Worm (Caenorhabditis elegans): ENCODE results near the gene fbxc-51.

The fbxc-51 gene

ce11 chrII:868240-868864 is at the start of gene fbxc-51:
TSS of gene fbxc-51 (plus strand) at chrII:868814.
- TF ChIP-seq lsy-2 (tag; optimal IDR thresholded peaks at IDR 0.05) (no peak), nhr-84 (tag; optimal IDR thresholded peaks at IDR 0.05) (no peak), C34B4.2 (tag; optimal IDR thresholded peaks at IDR 0.05) (no peak), ama-1 (optimal IDR thresholded peaks at IDR 0.05) (no peak), hpl-2 (GFP tag; optimal IDR thresholded peaks at IDR 0.05) (no peak), fkh-8 (tag; optimal IDR thresholded peaks at IDR 0.05) (no peak), ceh-63 (GFP tag; optimal IDR thresholded peaks at IDR 0.05) (no peak), ceh-88 (GFP tag; IDR thresholded peaks at IDR 0.05) (no peak), lir-3 (tag; optimal IDR thresholded peaks at IDR 0.05; ENCODE audit: poor library complexity) (no peak), egl-27 (tag; optimal IDR thresholded peaks at IDR 0.05) (no peak), aly-2 (tag; optimal IDR thresholded peaks at IDR 0.05) (no peak), alr-1 (tag; optimal IDR thresholded peaks at IDR 0.05; ENCODE audit: borderline replicate concordance) (no peak), xbp-1 (tag; optimal IDR thresholded peaks at IDR 0.05) (no peak), nhr-76 (tag; optimal IDR thresholded peaks at IDR 0.05) (no peak), dsc-1 (tag; optimal IDR thresholded peaks at IDR 0.05) (no peak), nhr-90 (tag; optimal IDR thresholded peaks at IDR 0.05; ENCODE audit: poor library complexity) (no peak), F16B12.6 (tag; optimal IDR thresholded peaks at IDR 0.05) (no peak), nhr-77 (tag; optimal IDR thresholded peaks at IDR 0.05) (no peak)

DNA sequence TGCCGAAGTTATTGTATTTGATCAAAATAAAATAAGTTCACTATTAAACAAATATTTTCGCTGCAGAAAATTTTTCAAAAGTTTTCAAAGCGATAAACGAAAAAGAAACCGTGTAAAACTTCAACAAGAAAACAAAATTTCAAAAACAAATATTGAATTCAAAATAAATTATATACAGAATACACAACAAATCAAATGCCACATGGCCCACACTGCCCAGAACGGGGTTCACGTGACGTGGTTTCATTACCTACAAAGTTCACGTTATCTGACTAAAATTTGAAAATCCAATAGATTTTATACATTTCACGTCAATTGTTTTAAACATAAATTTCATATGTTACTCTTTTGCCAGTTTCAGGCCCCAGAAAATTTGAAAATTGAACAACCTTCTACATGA is 48.1 kb upstream of the fbxc-51 start, which contains the start of gene F46F5.7:
Gene F46F5.7, minus strand, starts transcription at position 101 of the 400 bp plus-strand sequence.
- no peak for TF ChIP-seq efl-1 (optimal IDR thresholded peaks at IDR 0.05)
- no peak for TF ChIP-seq efl-1 (GFP tag; optimal IDR thresholded peaks at IDR 0.05 in 1 of 2)
- no peak for TF ChIP-seq hlh-17 (GFP tag; optimal IDR thresholded peaks at IDR 0.05; ENCODE audit: borderline replicate concordance)
- no peak for TF ChIP-seq nhr-90 (tag; optimal IDR thresholded peaks at IDR 0.05; ENCODE audit: poor library complexity)
- no peak for TF ChIP-seq hpl-2 (GFP tag; optimal IDR thresholded peaks at IDR 0.05)
- TF ChIP-seq nhr-84 (tag; optimal IDR thresholded peaks at IDR 0.05) = no peak
- no peak for TF ChIP-seq alr-1 (tag; optimal IDR thresholded peaks at IDR 0.05; ENCODE audit: borderline replicate concordance)
- no peak for TF ChIP-seq nhr-28 (tag; optimal IDR thresholded peaks at IDR 0.05)
- no peak for TF ChIP-seq elt-2 (tag; optimal IDR thresholded peaks at IDR 0.05)
- no peak for TF ChIP-seq snu-23 (GFP tag; optimal IDR thresholded peaks at IDR 0.05)
- no peak for TF ChIP-seq efl-3 (GFP tag; optimal IDR thresholded peaks at IDR 0.05)
- no peak for TF ChIP-seq C16A3.4 (tag; optimal IDR thresholded peaks at IDR 0.05)
- TF ChIP-seq lin-13 (GFP tag; optimal IDR thresholded peaks at IDR 0.05) = no peak
- no peak for TF ChIP-seq egl-27 (tag; optimal IDR thresholded peaks at IDR 0.05)
- TF ChIP-seq aly-2 (tag; optimal IDR thresholded peaks at IDR 0.05) = no peak

DNA sequence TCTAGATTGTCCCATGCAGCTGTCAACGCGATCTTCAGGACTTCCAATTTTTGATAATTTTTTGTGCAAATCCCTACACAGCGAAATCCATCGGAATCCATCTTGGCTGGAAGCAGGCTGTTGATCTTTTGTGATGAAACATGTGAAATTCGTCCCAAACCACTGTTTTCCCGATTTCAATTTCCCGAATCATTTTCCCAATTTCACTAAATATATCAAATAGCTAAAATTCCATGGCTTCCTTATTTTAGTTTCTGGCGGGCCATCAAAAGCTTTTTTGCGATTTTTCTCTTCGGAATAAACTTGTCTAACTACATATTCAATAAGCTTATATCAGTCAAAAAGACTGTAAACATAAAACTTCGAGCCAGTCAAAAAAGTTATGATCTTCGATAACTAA is 47.1 kb upstream of the fbxc-51 start, which contains the start of gene F46F5.8:
Gene F46F5.8, minus strand, starts transcription at position 101 of the 400 bp plus-strand sequence.
- TF ChIP-seq lin-39 (tag; optimal IDR thresholded peaks at IDR 0.05) (no peak), nhr-84 (tag; optimal IDR thresholded peaks at IDR 0.05) (no peak), blmp-1 (tag; optimal IDR thresholded peaks at IDR 0.05) (no peak), unc-30 (tag; optimal IDR thresholded peaks at IDR 0.05) (no peak), swsn-7 (tag; optimal IDR thresholded peaks at IDR 0.05) (no peak), nhr-47 (tag; optimal IDR thresholded peaks at IDR 0.05) (no peak), nhr-90 (tag; optimal IDR thresholded peaks at IDR 0.05; ENCODE audit: poor library complexity) (no peak), lin-35 (GFP tag; optimal IDR thresholded peaks at IDR 0.05) (no peak), zag-1 (tag; optimal IDR thresholded peaks at IDR 0.05) (no peak), dpl-1 (GFP tag; optimal IDR thresholded peaks at IDR 0.05) (no peak), nhr-19 (GFP tag; conservative IDR thresholded peaks at IDR 0.05) (no peak), nhr-77 (tag; optimal IDR thresholded peaks at IDR 0.05) (no peak), ces-1 (GFP tag; optimal IDR thresholded peaks at IDR 0.05) (no peak), alr-1 (tag; optimal IDR thresholded peaks at IDR 0.05; ENCODE audit: borderline replicate concordance) (no peak), skn-1 (tag; optimal IDR thresholded peaks at IDR 0.05) (no peak), lin-14 (GFP tag; optimal IDR thresholded peaks at IDR 0.05) (no peak), ceh-82 (tag; optimal IDR thresholded peaks at IDR 0.05) (no peak), hlh-4 (tag; optimal IDR thresholded peaks at IDR 0.05) (no peak), irx-1 (tag; optimal IDR thresholded peaks at IDR 0.05) (no peak)

Data from whole organism, L1 larva.